Worm (Caenorhabditis elegans) whole organism, L4 larva: ENCODE data around the gene F46C5.10.

Source experiments
- D1046.2 ChIP-seq: fragments of 200-800 bp; sonication (Bioruptor generic); IDR thresholded peaks from 2 replicates; pipeline ENCODE4 v1.3.6; 2022; ENCODE audit warnings: missing genetic modification characterization, missing compliant biosample characterization
- F10B5.3 ChIP-seq: sonication (generic microtip); optimal IDR thresholded peaks from 2 replicates; lab custom pipeline; 2016; ENCODE audit warnings: mild to moderate bottlenecking, missing genetic modification characterization, missing compliant biosample characterization
- F26F4.8 ChIP-seq: fragments of 200-800 bp; sonication (Bioruptor generic); conservative IDR thresholded peaks from 2 replicates; pipeline ENCODE4 v1.3.6; 2022; ENCODE audit warnings: missing genetic modification characterization, missing compliant biosample characterization
- F44E2.7 ChIP-seq: fragments of 200-800 bp; sonication (Bioruptor generic); IDR thresholded peaks from 2 replicates; pipeline ENCODE4 v2.1.2; 2022; ENCODE audit warnings: missing genetic modification characterization, missing compliant biosample characterization
- F49E8.2 ChIP-seq: sonication (generic microtip); optimal IDR thresholded peaks from 2 replicates; lab custom pipeline; 2016; ENCODE audit warnings: missing compliant biosample characterization, mild to moderate bottlenecking, missing genetic modification characterization, borderline replicate concordance
- T20F7.1 ChIP-seq: fragments of 200-800 bp; sonication (Bioruptor generic); optimal IDR thresholded peaks from 2 replicates; lab custom pipeline; 2018; ENCODE audit warnings: mild to moderate bottlenecking, missing genetic modification characterization, missing compliant biosample characterization
- aha-1 ChIP-seq: fragments of 150-350 bp; peaks from one replicate; lab custom pipeline; 2014; ENCODE audit warnings: missing biosample characterization, missing genetic modification characterization
- arid-1 ChIP-seq: fragments of 200-800 bp; sonication (Bioruptor generic); conservative IDR thresholded peaks from 2 replicates; pipeline ENCODE4 v1.3.6; 2022; ENCODE audit warnings: missing genetic modification reagents, missing genetic modification characterization, missing compliant biosample characterization
- ceh-32 ChIP-seq: sonication (generic microtip); optimal IDR thresholded peaks from 2 replicates; lab custom pipeline; 2016; ENCODE audit warnings: mild to moderate bottlenecking, missing genetic modification characterization, missing compliant biosample characterization; ENCODE audit not compliant: poor library complexity
- ceh-62 ChIP-seq: sonication (generic microtip); optimal IDR thresholded peaks from 2 replicates; lab custom pipeline; 2017; ENCODE audit warnings: missing biosample characterization, missing genetic modification characterization
- daf-12 ChIP-seq: fragments of 150-350 bp; optimal IDR thresholded peaks from 2 replicates; lab custom pipeline; 2014; ENCODE audit warnings: missing biosample characterization, missing genetic modification reagents, missing genetic modification characterization
- daf-16 ChIP-seq, 3 experiments: sonication (generic microtip); optimal IDR thresholded peaks; 2 replicates each; lab custom pipeline; 2016 to 2017; ENCODE audit warnings: missing genetic modification characterization in 3 of 3, missing genetic modification reagents in 3 of 3, mild to moderate bottlenecking in 2 of 3, missing compliant biosample characterization in 2 of 3, missing biosample characterization in 1 of 3, moderate library complexity in 1 of 3
- dmd-8 ChIP-seq: fragments of 200-800 bp; sonication (Bioruptor generic); IDR thresholded peaks from 2 replicates; pipeline ENCODE4 v1.3.6; 2022; ENCODE audit warnings: missing genetic modification characterization, missing compliant biosample characterization
- dmd-9 ChIP-seq: fragments of 200-800 bp; sonication (Bioruptor generic); IDR thresholded peaks from 2 replicates; pipeline ENCODE4 v1.3.6; 2022; ENCODE audit warnings: missing genetic modification reagents, missing genetic modification characterization, missing compliant biosample characterization
- dpl-1 ChIP-seq: fragments of 150-350 bp; optimal IDR thresholded peaks from 2 replicates; lab custom pipeline; 2014; ENCODE audit warnings: missing biosample characterization, missing genetic modification reagents, missing genetic modification characterization
- dve-1 ChIP-seq: sonication (generic microtip); optimal IDR thresholded peaks from 2 replicates; lab custom pipeline; 2017; ENCODE audit warnings: antibody characterized with exemption, mild to moderate bottlenecking, missing genetic modification characterization, missing compliant biosample characterization; ENCODE audit not compliant: insufficient read depth
- hif-1 ChIP-seq, 2 experiments: sonication (generic microtip); optimal IDR thresholded peaks; 2 replicates each; lab custom pipeline; 2016 to 2017; ENCODE audit warnings: missing compliant biosample characterization in 2 of 2, missing genetic modification characterization in 2 of 2, missing genetic modification reagents in 2 of 2, missing genotype in 2 of 2, mild to moderate bottlenecking in 1 of 2
- hmg-1.1 ChIP-seq: fragments of 200-800 bp; sonication (Bioruptor generic); IDR thresholded peaks from 2 replicates; pipeline ENCODE4 v1.3.6; 2022; ENCODE audit warnings: missing genetic modification reagents, missing genetic modification characterization, missing compliant biosample characterization
- lin-1 ChIP-seq: fragments of 200-800 bp; sonication (Bioruptor generic); IDR thresholded peaks from 2 replicates; pipeline ENCODE4 v1.3.6; 2022; ENCODE audit warnings: missing genetic modification reagents, missing genetic modification characterization, missing compliant biosample characterization
- lin-29 ChIP-seq: fragments of 200-800 bp; sonication (Bioruptor generic); IDR thresholded peaks from 2 replicates; pipeline ENCODE4 v1.3.6; 2022; ENCODE audit warnings: missing genetic modification reagents, missing genetic modification characterization, missing compliant biosample characterization
- lin-38 ChIP-seq: fragments of 200-800 bp; sonication (Bioruptor generic); IDR thresholded peaks from 2 replicates; pipeline ENCODE4 v1.3.6; 2022; ENCODE audit warnings: missing genetic modification reagents, missing genetic modification characterization, missing compliant biosample characterization
- lin-39 ChIP-seq: fragments of 150-350 bp; optimal IDR thresholded peaks from 2 replicates; lab custom pipeline; 2014; ENCODE audit warnings: missing biosample characterization, missing genetic modification reagents, missing genetic modification characterization
- lsy-2 ChIP-seq, 2 experiments: fragments of 150-350 bp in 1 of 2; sonication (generic microtip) in 1 of 2; optimal IDR thresholded peaks; 2 replicates each; lab custom pipeline; 2014 to 2017; ENCODE audit warnings: missing biosample characterization in 2 of 2, missing genetic modification characterization in 2 of 2
- madf-9 ChIP-seq: fragments of 200-800 bp; sonication (Bioruptor generic); conservative IDR thresholded peaks from 2 replicates; pipeline ENCODE4 v1.3.6; 2022; ENCODE audit warnings: missing genetic modification reagents, missing genetic modification characterization, missing compliant biosample characterization
- mdt-29 ChIP-seq: fragments of 200-800 bp; sonication (Bioruptor generic); IDR thresholded peaks from 2 replicates; pipeline ENCODE4 v1.3.6; 2022; ENCODE audit warnings: missing genetic modification reagents, missing genetic modification characterization, missing compliant biosample characterization
- mes-2 ChIP-seq: sonication (generic microtip); optimal IDR thresholded peaks from 2 replicates; lab custom pipeline; 2016; ENCODE audit warnings: missing genotype, mild to moderate bottlenecking, missing genetic modification characterization, missing compliant biosample characterization; ENCODE audit not compliant: poor library complexity, severe bottlenecking
- nhr-237 ChIP-seq: sonication (generic microtip); optimal IDR thresholded peaks from 2 replicates; lab custom pipeline; 2017; ENCODE audit warnings: missing biosample characterization, missing genetic modification characterization
- nhr-28 ChIP-seq: fragments of 150-350 bp; optimal IDR thresholded peaks from 2 replicates; lab custom pipeline; 2014; ENCODE audit warnings: missing biosample characterization, missing genetic modification characterization
- nhr-6 ChIP-seq: fragments of 150-350 bp; optimal IDR thresholded peaks from 2 replicates; lab custom pipeline; 2014; ENCODE audit warnings: missing biosample characterization, missing genetic modification characterization
- nhr-77 ChIP-seq: fragments of 150-350 bp; optimal IDR thresholded peaks from 2 replicates; lab custom pipeline; 2014; ENCODE audit warnings: missing biosample characterization, missing genetic modification characterization
- pha-4 ChIP-seq, 2 experiments: fragments of 150-350 bp in 1 of 2; fragments of 200-800 bp in 1 of 2; sonication (Bioruptor generic) in 1 of 2; IDR thresholded peaks in 1 of 2; optimal IDR thresholded peaks in 1 of 2; 2 replicates each; pipeline versions ENCODE4 v1.3.6 to Lab custom; 2014 to 2022; ENCODE audit warnings: missing genetic modification characterization in 2 of 2, missing genetic modification reagents in 2 of 2, missing biosample characterization in 1 of 2, missing compliant biosample characterization in 1 of 2
- pqm-1 ChIP-seq: sonication (generic microtip); optimal IDR thresholded peaks from 2 replicates; lab custom pipeline; 2017; ENCODE audit warnings: missing biosample characterization, missing genetic modification characterization
- rbr-2 ChIP-seq: sonication (generic microtip); optimal IDR thresholded peaks from 2 replicates; lab custom pipeline; 2016; ENCODE audit warnings: missing genotype, missing genetic modification characterization, missing compliant biosample characterization
- snpc-1.2 ChIP-seq: fragments of 200-800 bp; sonication (Bioruptor generic); IDR thresholded peaks from 2 replicates; pipeline ENCODE4 v1.3.6; 2022; ENCODE audit warnings: missing genetic modification reagents, missing genetic modification characterization, missing compliant biosample characterization
- snpc-4 ChIP-seq: fragments of 150-350 bp; optimal IDR thresholded peaks from 2 replicates; lab custom pipeline; 2014; ENCODE audit warnings: missing biosample characterization, missing genetic modification characterization
- unc-39 ChIP-seq: sonication (generic microtip); optimal IDR thresholded peaks from 2 replicates; lab custom pipeline; 2017; ENCODE audit warnings: missing biosample characterization, missing genetic modification characterization
- zfp-2 ChIP-seq: sonication (generic microtip); optimal IDR thresholded peaks from 2 replicates; lab custom pipeline; 2016; ENCODE audit warnings: mild to moderate bottlenecking, missing genetic modification characterization, missing compliant biosample characterization

The F46C5.10 gene

ce11 chrII:8810679-8811413, 8.0 kb downstream of the F46C5.10 start, which contains the start of the genes F46C5.9 and rer-1:
Gene F46C5.9, minus strand, starts transcription at chrII:8810729.
Gene rer-1, plus strand, starts transcription at chrII:8811370.
- TF ChIP-seq daf-16 (GFP tag; optimal IDR thresholded peaks at IDR 0.05; lab: Kevin White, UChicago): no peak
- peak; percentile 30 for TF ChIP-seq daf-16 (tag; optimal IDR thresholded peaks at IDR 0.05; lab: Kevin White, UChicago)
- TF ChIP-seq rbr-2: peak; percentile 32
- TF ChIP-seq aha-1 (tag; lab: Kevin White, UChicago): peak; percentile 55
- TF ChIP-seq lin-39 (tag; lab: Kevin White, UChicago): no peak
- no peak for TF ChIP-seq arid-1 (GFP tag; lab: Robert Waterston, UW)
- peak in 1 of 2 experiments; percentile 7 for TF ChIP-seq hif-1 (tag; optimal IDR thresholded peaks at IDR 0.05; lab: Kevin White, UChicago)
- TF ChIP-seq mdt-29: no peak
- no peak for TF ChIP-seq dmd-9 (GFP tag; lab: Robert Waterston, UW)
- TF ChIP-seq snpc-4 (tag; lab: Kevin White, UChicago): no peak
- no peak for TF ChIP-seq dmd-8 (GFP tag; lab: Robert Waterston, UW)
- TF ChIP-seq unc-39 (tag; lab: Kevin White, UChicago): no peak
- no peak for TF ChIP-seq F26F4.8
- TF ChIP-seq F10B5.3 (tag; lab: Kevin White, UChicago): no peak
- no peak for TF ChIP-seq lin-29 (GFP tag; lab: Robert Waterston, UW)
- TF ChIP-seq D1046.2 (GFP tag; lab: Robert Waterston, UW): no peak
- peak; percentile 26 for TF ChIP-seq mes-2 (tag; lab: Kevin White, UChicago)
- peak; percentile 33 for TF ChIP-seq T20F7.1 (GFP tag; lab: Kevin White, UChicago)
- peak; percentile 27 for TF ChIP-seq dpl-1
- no peak for TF ChIP-seq F44E2.7 (GFP tag; lab: Robert Waterston, UW)
- TF ChIP-seq hmg-1.1: no peak
- TF ChIP-seq ceh-32 (tag; lab: Kevin White, UChicago): no peak
- no peak for TF ChIP-seq F49E8.2
- peak; percentile 7 for TF ChIP-seq nhr-28 (tag; lab: Kevin White, UChicago)
- TF ChIP-seq dve-1 (tag; lab: Kevin White, UChicago): peak; percentile 11
- TF ChIP-seq daf-12 (tag; lab: Kevin White, UChicago): no peak
- TF ChIP-seq nhr-237: no peak
- TF ChIP-seq ceh-62: no peak
- peak in 1 of 2 experiments; percentile 75 for TF ChIP-seq lsy-2 (tag; optimal IDR thresholded peaks at IDR 0.05; lab: Kevin White, UChicago)
- peak; percentile 5 for TF ChIP-seq nhr-6 (tag; lab: Kevin White, UChicago)
- TF ChIP-seq pha-4 (GFP tag; IDR thresholded peaks at IDR 0.05; lab: Robert Waterston, UW): no peak
- peak; percentile 75 for TF ChIP-seq pha-4 (tag; optimal IDR thresholded peaks at IDR 0.05; lab: Kevin White, UChicago)
- TF ChIP-seq nhr-77 (tag; lab: Kevin White, UChicago): no peak
- TF ChIP-seq lin-1 (GFP tag; lab: Robert Waterston, UW): no peak
- no peak for TF ChIP-seq lin-38 (GFP tag; lab: Robert Waterston, UW)
- no peak for TF ChIP-seq snpc-1.2 (GFP tag; lab: Robert Waterston, UW)

DNA sequence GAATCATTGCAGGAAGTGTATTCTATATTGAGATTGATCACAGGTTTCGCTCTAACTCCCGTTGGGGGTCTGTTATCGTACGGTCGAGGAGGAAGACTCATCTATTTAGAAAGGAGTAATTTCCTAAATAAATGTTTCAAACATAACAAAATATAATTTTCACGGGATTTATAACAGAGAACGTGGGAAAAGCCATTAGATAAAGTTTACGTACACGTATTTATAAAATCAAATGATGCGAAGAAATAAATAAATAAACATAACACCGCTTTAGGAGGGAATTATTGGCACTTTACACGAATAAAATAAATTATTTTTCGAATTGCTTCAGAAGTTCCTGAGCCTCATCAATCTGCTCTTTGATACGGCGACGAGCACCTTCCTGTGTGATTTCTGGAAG, 10.3 kb downstream of the F46C5.10 start, which contains the start of gene F07H5.10:
Gene F07H5.10, minus strand, starts transcription at position 101 of the 400 bp plus-strand sequence.
- TF ChIP-seq zfp-2 (tag; lab: Kevin White, UChicago) (no peak), aha-1 (tag; lab: Kevin White, UChicago) (peak; percentile 23), dmd-9 (GFP tag; lab: Robert Waterston, UW) (no peak)

ce11 chrII:8806921-8807320, 11.9 kb downstream of the F46C5.10 start, which contains the start of gene pho-13:
Gene pho-13, minus strand, starts transcription at chrII:8807021.
- TF ChIP-seq pqm-1 (tag; lab: Kevin White, UChicago) (peak; percentile 18), madf-9 (GFP tag; lab: Robert Waterston, UW) (no peak)
